Fruit fly (Drosophila melanogaster) whole organism, prepupa: ENCODE measurements around the gene CG12091.

Experiments
- CG10631 ChIP-seq: fragments of 200-800 bp; sonication (Bioruptor generic); optimal IDR thresholded peaks from 2 replicates; lab custom pipeline; 2016; ENCODE audit warnings: missing biosample characterization, missing genetic modification characterization
- CG11294 ChIP-seq: fragments of 200-800 bp; sonication (Bioruptor generic); IDR thresholded peaks from 2 replicates; pipeline ENCODE4 v1.3.6; 2022; ENCODE audit warnings: missing biosample characterization, missing genetic modification characterization
- CG11762 ChIP-seq: fragments of 200-800 bp; sonication (Bioruptor generic); optimal IDR thresholded peaks from 3 replicates; lab custom pipeline; 2016; ENCODE audit warnings: missing biosample characterization, missing genetic modification characterization; ENCODE audit not compliant: insufficient read depth
- CG15336 ChIP-seq: fragments of 200-800 bp; sonication (Bioruptor generic); IDR thresholded peaks from 2 replicates; pipeline ENCODE4 v1.3.6; 2022; ENCODE audit warnings: missing biosample characterization, missing genetic modification characterization
- CG1621 ChIP-seq: fragments of 200-800 bp; sonication (Bioruptor generic); optimal IDR thresholded peaks from 3 replicates; lab custom pipeline; 2018; ENCODE audit warnings: missing biosample characterization, mild to moderate bottlenecking, missing genetic modification characterization
- CG16779 ChIP-seq: fragments of 200-800 bp; sonication (Bioruptor generic); optimal IDR thresholded peaks from 3 replicates; lab custom pipeline; 2017; ENCODE audit warnings: missing biosample characterization, mild to moderate bottlenecking, missing genetic modification characterization
- CG3032 ChIP-seq: fragments of 200-800 bp; optimal IDR thresholded peaks from 2 replicates; lab custom pipeline; 2019; ENCODE audit warnings: missing biosample characterization, mild to moderate bottlenecking, missing genetic modification characterization, moderate library complexity
- CG31627 ChIP-seq: fragments of 200-800 bp; sonication (Bioruptor generic); optimal IDR thresholded peaks from 3 replicates; lab custom pipeline; 2016; ENCODE audit warnings: missing biosample characterization, missing genetic modification characterization
- CG32006 ChIP-seq: fragments of 200-800 bp; sonication (Bioruptor generic); optimal IDR thresholded peaks from 3 replicates; lab custom pipeline; 2017; ENCODE audit warnings: missing biosample characterization, mild to moderate bottlenecking, missing genetic modification characterization
- CG34406 ChIP-seq: fragments of 200-800 bp; sonication (Bioruptor generic); optimal IDR thresholded peaks from 3 replicates; lab custom pipeline; 2016; ENCODE audit warnings: missing biosample characterization, missing genetic modification characterization
- CG3919 ChIP-seq: fragments of 200-800 bp; sonication (Bioruptor generic); optimal IDR thresholded peaks from 3 replicates; lab custom pipeline; 2016; ENCODE audit warnings: missing biosample characterization, missing genetic modification characterization
- CG4318 ChIP-seq: fragments of 200-800 bp; sonication (Bioruptor generic); optimal IDR thresholded peaks from 3 replicates; lab custom pipeline; 2017; ENCODE audit warnings: missing biosample characterization, mild to moderate bottlenecking, missing genetic modification characterization
- CG6163 ChIP-seq: fragments of 200-800 bp; sonication (Bioruptor generic); IDR thresholded peaks from 3 replicates; pipeline ENCODE4 v1.3.6; 2022; ENCODE audit warnings: missing biosample characterization, missing genetic modification characterization
- CG6792 ChIP-seq: fragments of 200-800 bp; sonication (Bioruptor generic); optimal IDR thresholded peaks from 3 replicates; lab custom pipeline; 2016; ENCODE audit warnings: missing biosample characterization, missing genetic modification characterization
- CG6854 ChIP-seq: fragments of 200-800 bp; sonication (Bioruptor generic); optimal IDR thresholded peaks from 2 replicates; lab custom pipeline; 2017; ENCODE audit warnings: missing biosample characterization, mild to moderate bottlenecking, missing genetic modification characterization
- CG7368 ChIP-seq: fragments of 200-800 bp; sonication (Bioruptor generic); optimal IDR thresholded peaks from 3 replicates; lab custom pipeline; 2016; ENCODE audit warnings: missing biosample characterization, missing genetic modification characterization
- CG8119 ChIP-seq: fragments of 200-800 bp; sonication (Bioruptor generic); IDR thresholded peaks from 3 replicates; pipeline ENCODE4 v1.3.6; 2022; ENCODE audit warnings: missing biosample characterization, missing genetic modification characterization
- CG8319 ChIP-seq: fragments of 200-800 bp; sonication (Bioruptor generic); optimal IDR thresholded peaks from 3 replicates; lab custom pipeline; 2016; ENCODE audit warnings: missing biosample characterization, missing genetic modification characterization
- CG9139 ChIP-seq: fragments of 200-800 bp; sonication (Bioruptor generic); optimal IDR thresholded peaks from 3 replicates; lab custom pipeline; 2017; ENCODE audit warnings: missing biosample characterization, mild to moderate bottlenecking, missing genetic modification characterization
- Eip78C ChIP-seq: fragments of 200-800 bp; sonication (Bioruptor generic); peaks from one replicate; lab custom pipeline; 2016; ENCODE audit warnings: missing biosample characterization, missing genetic modification characterization
- Eip93F ChIP-seq: fragments of 200-800 bp; sonication (Bioruptor generic); optimal IDR thresholded peaks from 2 replicates; lab custom pipeline; 2016; ENCODE audit warnings: missing biosample characterization, mild to moderate bottlenecking, missing genetic modification characterization
- Ets21C ChIP-seq: fragments of 200-800 bp; sonication (Bioruptor generic); optimal IDR thresholded peaks from 3 replicates; lab custom pipeline; 2016; ENCODE audit warnings: missing biosample characterization, missing genetic modification characterization
- Ets96B ChIP-seq: fragments of 200-800 bp; optimal IDR thresholded peaks from 2 replicates; lab custom pipeline; 2019; ENCODE audit warnings: missing biosample characterization, mild to moderate bottlenecking, missing genetic modification characterization, moderate library complexity
- Gug ChIP-seq: fragments of 200-800 bp; sonication (Bioruptor generic); IDR thresholded peaks from 2 replicates; pipeline ENCODE4 v1.3.6; 2022; ENCODE audit warnings: missing biosample characterization, missing genetic modification characterization
- Hr4 ChIP-seq: fragments of 200-800 bp; sonication (Bioruptor generic); optimal IDR thresholded peaks from 3 replicates; lab custom pipeline; 2016; ENCODE audit warnings: missing biosample characterization, missing genetic modification characterization
- Met ChIP-seq: fragments of 200-800 bp; sonication (Bioruptor generic); optimal IDR thresholded peaks from 3 replicates; lab custom pipeline; 2016; ENCODE audit warnings: missing biosample characterization, missing genetic modification characterization
- Smox ChIP-seq: fragments of 200-800 bp; sonication (Bioruptor generic); optimal IDR thresholded peaks from 3 replicates; lab custom pipeline; 2016; ENCODE audit warnings: missing biosample characterization, missing genetic modification characterization
- Sox102F ChIP-seq: fragments of 200-800 bp; sonication (Bioruptor generic); optimal IDR thresholded peaks from 2 replicates; lab custom pipeline; 2016; ENCODE audit warnings: missing biosample characterization, mild to moderate bottlenecking, missing genetic modification characterization
- Sox14 ChIP-seq: fragments of 200-800 bp; sonication (Bioruptor generic); optimal IDR thresholded peaks from 3 replicates; lab custom pipeline; 2016; ENCODE audit warnings: missing biosample characterization, missing genetic modification characterization
- Sox15 ChIP-seq: fragments of 200-800 bp; sonication (Bioruptor generic); optimal IDR thresholded peaks from 3 replicates; lab custom pipeline; 2016; ENCODE audit warnings: missing biosample characterization, missing genetic modification characterization
- acj6 ChIP-seq: fragments of 200-800 bp; sonication (Bioruptor generic); optimal IDR thresholded peaks from 3 replicates; lab custom pipeline; 2016; ENCODE audit warnings: missing biosample characterization, missing genetic modification characterization
- cyc ChIP-seq: fragments of 200-800 bp; sonication (Bioruptor generic); optimal IDR thresholded peaks from 3 replicates; lab custom pipeline; 2016; ENCODE audit warnings: missing biosample characterization, missing genetic modification characterization
- dac ChIP-seq: fragments of 200-800 bp; sonication (Bioruptor generic); optimal IDR thresholded peaks from 2 replicates; lab custom pipeline; 2017; ENCODE audit warnings: missing biosample characterization, mild to moderate bottlenecking, missing genetic modification characterization
- dsx ChIP-seq: fragments of 200-800 bp; optimal IDR thresholded peaks from 3 replicates; lab custom pipeline; 2019; ENCODE audit warnings: missing biosample characterization, mild to moderate bottlenecking, missing genetic modification characterization, moderate library complexity; ENCODE audit not compliant: poor library complexity, severe bottlenecking
- eg ChIP-seq: fragments of 200-800 bp; sonication (Bioruptor generic); IDR thresholded peaks from 3 replicates; pipeline ENCODE4 v1.3.6; 2022; ENCODE audit warnings: missing biosample characterization, missing genetic modification characterization
- fd85E ChIP-seq: fragments of 200-800 bp; sonication (Bioruptor generic); optimal IDR thresholded peaks from 3 replicates; lab custom pipeline; 2016; ENCODE audit warnings: missing biosample characterization, missing genetic modification characterization
- fkh ChIP-seq: fragments of 200-800 bp; sonication (Bioruptor generic); optimal IDR thresholded peaks from 3 replicates; lab custom pipeline; 2017; ENCODE audit warnings: missing biosample characterization, mild to moderate bottlenecking, missing genetic modification characterization, moderate library complexity
- net ChIP-seq: fragments of 200-800 bp; sonication (Bioruptor generic); optimal IDR thresholded peaks from 3 replicates; lab custom pipeline; 2016; ENCODE audit warnings: missing biosample characterization, missing genetic modification characterization
- salr ChIP-seq, 2 experiments: fragments of 200-800 bp; sonication (Bioruptor generic); optimal IDR thresholded peaks; 3 replicates each; lab custom pipeline; 2016 to 2018; ENCODE audit warnings: missing biosample characterization in 2 of 2, missing genetic modification characterization in 2 of 2, mild to moderate bottlenecking in 1 of 2
- spab ChIP-seq: fragments of 200-800 bp; sonication (Bioruptor generic); optimal IDR thresholded peaks from 2 replicates; lab custom pipeline; 2017; ENCODE audit warnings: missing biosample characterization, mild to moderate bottlenecking, missing genetic modification characterization, missing genetic modification reagents
- ss ChIP-seq, 2 experiments: fragments of 200-800 bp; sonication (Bioruptor generic); optimal IDR thresholded peaks; 2 replicates in 1 of 2; 3 replicates in 1 of 2; lab custom pipeline; 2017 to 2018; ENCODE audit warnings: mild to moderate bottlenecking in 2 of 2, missing biosample characterization in 2 of 2, missing genetic modification characterization in 2 of 2, moderate library complexity in 1 of 2
- svp ChIP-seq: fragments of 200-800 bp; sonication (Bioruptor generic); peaks from one replicate; lab custom pipeline; 2016; ENCODE audit warnings: missing biosample characterization, missing genetic modification characterization
- topi ChIP-seq: fragments of 200-800 bp; sonication (Bioruptor generic); optimal IDR thresholded peaks from 3 replicates; lab custom pipeline; 2016; ENCODE audit warnings: missing biosample characterization, missing genetic modification characterization
- vri ChIP-seq: fragments of 200-800 bp; sonication (Bioruptor generic); optimal IDR thresholded peaks from 3 replicates; lab custom pipeline; 2016; ENCODE audit warnings: missing biosample characterization, mild to moderate bottlenecking, missing genetic modification characterization

The CG12091 gene

DNA sequence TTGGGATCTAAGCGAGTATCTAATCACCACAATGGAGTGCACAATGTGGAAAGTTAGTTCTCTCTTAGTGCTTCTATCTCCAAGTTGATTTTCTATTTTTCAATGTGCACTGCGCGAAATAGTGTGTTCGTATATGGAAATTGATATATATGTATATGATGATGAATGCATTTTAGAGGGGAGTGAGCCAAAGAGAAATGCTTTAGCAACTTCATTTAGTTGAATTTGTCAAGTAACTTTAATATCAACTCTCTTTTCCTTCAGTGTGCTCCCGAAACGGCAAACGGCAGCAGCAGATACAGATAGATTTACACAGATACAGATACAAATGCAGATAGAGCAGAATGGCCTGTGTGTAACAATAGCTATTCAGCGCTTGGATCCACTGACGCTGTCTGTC is 47.4 kb upstream of the CG12091 start (continued):
- TF ChIP-seq Ets96B (tag; lab: Kevin White, UChicago) (no peak), svp (GFP tag; lab: Kevin White, UChicago) (peak; percentile 37), Sox14 (GFP tag; lab: Kevin White, UChicago) (peak; percentile 72), dsx (GFP tag; lab: Kevin White, UChicago) (no peak), CG31627 (GFP tag; lab: Kevin White, UChicago) (peak; percentile 15), topi (no peak), CG6163 (GFP tag; lab: Robert Waterston, UW) (no peak), CG4318 (GFP tag; lab: Kevin White, UChicago) (peak; percentile 77), CG11294 (GFP tag; lab: Robert Waterston, UW) (peak; percentile 76), CG3032 (tag; lab: Kevin White, UChicago) (peak; percentile 3), Ets21C (GFP tag; lab: Kevin White, UChicago) (no peak), CG32006 (GFP tag; lab: Kevin White, UChicago) (peak; percentile 91), CG6854 (GFP tag; lab: Kevin White, UChicago) (no peak), Eip78C (GFP tag; lab: Kevin White, UChicago) (peak; percentile 88), Met (peak; percentile 32)

DNA sequence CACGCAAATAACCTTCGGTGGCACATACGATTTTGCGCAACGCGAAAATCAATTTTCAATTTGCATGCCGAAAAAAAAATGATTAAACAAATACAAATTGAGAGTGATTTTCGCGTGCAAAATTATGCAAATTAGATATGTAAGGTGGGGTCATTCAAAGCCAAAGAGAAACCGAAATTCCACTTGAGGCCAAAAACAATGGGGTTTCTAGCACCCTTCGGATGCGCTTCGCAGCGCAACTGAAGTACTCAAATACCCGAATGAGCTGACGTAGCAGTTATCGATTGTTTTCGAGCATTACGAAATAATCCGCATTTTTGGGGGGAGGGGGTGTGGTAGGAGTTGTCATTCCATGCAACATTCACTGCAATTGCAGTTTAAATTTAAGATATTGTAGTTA is 44.2 kb upstream of the CG12091 start:
- TF ChIP-seq Eip78C (GFP tag; lab: Kevin White, UChicago) = no peak
- no peak for TF ChIP-seq Eip93F (GFP tag; lab: Kevin White, UChicago)
- no peak for TF ChIP-seq fd85E
- no peak for TF ChIP-seq CG34406 (GFP tag; lab: Kevin White, UChicago)
- TF ChIP-seq vri (GFP tag; lab: Kevin White, UChicago) = no peak
- TF ChIP-seq CG10631 (GFP tag; lab: Kevin White, UChicago) = no peak
- no peak for TF ChIP-seq Gug
- no peak for TF ChIP-seq CG1621 (tag; lab: Kevin White, UChicago)
- no peak for TF ChIP-seq salr (GFP tag; optimal IDR thresholded peaks at IDR 0.05; lab: Kevin White, UChicago)
- TF ChIP-seq eg (GFP tag; lab: Robert Waterston, UW) = no peak

dm6 chr3L:1580194-1580593 is 43.6 kb upstream of the CG12091 start:
- TF ChIP-seq CG4318 (GFP tag; lab: Kevin White, UChicago) (no peak), ss (GFP tag; optimal IDR thresholded peaks at IDR 0.05; lab: Kevin White, UChicago) (no peak), dac (no peak), Sox102F (GFP tag; lab: Kevin White, UChicago) (no peak), cyc (GFP tag; lab: Kevin White, UChicago) (no peak), Eip93F (GFP tag; lab: Kevin White, UChicago) (no peak), CG7368 (GFP tag; lab: Kevin White, UChicago) (no peak), CG15336 (GFP tag; lab: Robert Waterston, UW) (no peak), Met (no peak), CG6792 (no peak), CG9139 (GFP tag; lab: Kevin White, UChicago) (no peak), dsx (GFP tag; lab: Kevin White, UChicago) (no peak), spab (no peak), CG8119 (GFP tag; lab: Robert Waterston, UW) (no peak), CG16779 (no peak)

dm6 chr3L:1579169-1579853 is 42.7 kb upstream of the CG12091 start:
- TF ChIP-seq fkh = peak; percentile 98
- TF ChIP-seq CG3919 (GFP tag; lab: Kevin White, UChicago) = peak; percentile 31
- TF ChIP-seq CG3032 (tag; lab: Kevin White, UChicago) = peak; percentile 12
- TF ChIP-seq CG4318 (GFP tag; lab: Kevin White, UChicago) = no peak
- no peak for TF ChIP-seq Smox (GFP tag; lab: Kevin White, UChicago)
- TF ChIP-seq salr (GFP tag; optimal IDR thresholded peaks at IDR 0.05; lab: Kevin White, UChicago) = peak in 1 of 2 experiments; percentile 16
- TF ChIP-seq net (GFP tag; lab: Kevin White, UChicago) = peak; percentile 22
- peak; percentile 4 for TF ChIP-seq cyc (GFP tag; lab: Kevin White, UChicago)
- TF ChIP-seq CG8319 = no peak
- TF ChIP-seq Ets21C (GFP tag; lab: Kevin White, UChicago) = no peak
- peak; percentile 15 for TF ChIP-seq CG31627 (GFP tag; lab: Kevin White, UChicago)
- peak; percentile 53 for TF ChIP-seq Hr4 (GFP tag; lab: Kevin White, UChicago)
- TF ChIP-seq CG11762 (GFP tag; lab: Kevin White, UChicago) = peak; percentile 10
- TF ChIP-seq acj6 = peak; percentile 29
- TF ChIP-seq fd85E = no peak
- TF ChIP-seq vri (GFP tag; lab: Kevin White, UChicago) = peak; percentile 20
- TF ChIP-seq CG10631 (GFP tag; lab: Kevin White, UChicago) = peak; percentile 26
- peak; percentile 15 for TF ChIP-seq dac
- no peak for TF ChIP-seq Sox15 (GFP tag; lab: Kevin White, UChicago)
- peak; percentile 36 for TF ChIP-seq Met
- TF ChIP-seq Sox102F (GFP tag; lab: Kevin White, UChicago) = peak; percentile 37
- TF ChIP-seq CG34406 (GFP tag; lab: Kevin White, UChicago) = peak; percentile 41
